Worm (Caenorhabditis elegans) whole organism, L2 larva: Measurements from ENCODE around the gene lys-8.

Experiments
- ZK546.5 ChIP-seq: sonication (generic microtip); optimal IDR thresholded peaks from 2 replicates; lab custom pipeline; 2017; ENCODE audit warnings: missing biosample characterization, missing genetic modification characterization
- ama-1 ChIP-seq: fragments of 150-350 bp; optimal IDR thresholded peaks from 2 replicates; lab custom pipeline; 2018; ENCODE audit warnings: inconsistent platforms
- egl-27 ChIP-seq: sonication (generic microtip); optimal IDR thresholded peaks from 3 replicates; lab custom pipeline; 2017; ENCODE audit warnings: missing biosample characterization, missing genetic modification reagents, missing genetic modification characterization
- elt-1 ChIP-seq: fragments of 150-350 bp; optimal IDR thresholded peaks from 2 replicates; lab custom pipeline; 2014; ENCODE audit warnings: missing biosample characterization, missing genetic modification characterization
- lin-39 ChIP-seq: fragments of 150-350 bp; optimal IDR thresholded peaks from 2 replicates; lab custom pipeline; 2014; ENCODE audit warnings: missing biosample characterization, missing genetic modification reagents, missing genetic modification characterization
- lsy-2 ChIP-seq, 2 experiments: fragments of 150-350 bp in 1 of 2; sonication (generic microtip) in 1 of 2; optimal IDR thresholded peaks; 2 replicates each; lab custom pipeline; 2014 to 2017; ENCODE audit warnings: missing biosample characterization in 2 of 2, missing genetic modification characterization in 2 of 2
- mab-5 ChIP-seq: fragments of 150-350 bp; optimal IDR thresholded peaks from 2 replicates; lab custom pipeline; 2014; ENCODE audit warnings: missing biosample characterization, missing genetic modification characterization
- mbf-1 ChIP-seq: sonication (generic microtip); optimal IDR thresholded peaks from 2 replicates; lab custom pipeline; 2017; ENCODE audit warnings: missing biosample characterization, missing genetic modification characterization
- mdl-1 ChIP-seq, 2 experiments: fragments of 150-350 bp in 1 of 2; sonication (generic microtip) in 1 of 2; optimal IDR thresholded peaks; 2 replicates each; lab custom pipeline; 2017; ENCODE audit warnings: missing biosample characterization in 2 of 2, missing genetic modification characterization in 2 of 2
- nhr-77 ChIP-seq: fragments of 150-350 bp; optimal IDR thresholded peaks from 2 replicates; lab custom pipeline; 2014; ENCODE audit warnings: missing biosample characterization, missing genetic modification characterization
- snpc-4 ChIP-seq: fragments of 150-350 bp; optimal IDR thresholded peaks from 2 replicates; lab custom pipeline; 2014; ENCODE audit warnings: missing biosample characterization, missing genetic modification characterization
- unc-62 ChIP-seq: fragments of 150-350 bp; optimal IDR thresholded peaks from 2 replicates; lab custom pipeline; 2014; ENCODE audit warnings: missing biosample characterization, missing genetic modification reagents, missing genetic modification characterization

ce11 chrII:5553531-5553930 lies 32.4 kb upstream of the lys-8 start:
- TF ChIP-seq nhr-77 (tag; lab: Kevin White, UChicago) (no peak), unc-62 (GFP tag; lab: Kevin White, UChicago) (no peak), mab-5 (tag; lab: Kevin White, UChicago) (no peak), snpc-4 (tag; lab: Kevin White, UChicago) (no peak), ama-1 (lab: Kevin White, UChicago) (no peak), mbf-1 (tag; lab: Kevin White, UChicago) (no peak), lsy-2 (tag; optimal IDR thresholded peaks at IDR 0.05; lab: Kevin White, UChicago) (no peak), ZK546.5 (tag; lab: Kevin White, UChicago) (no peak), elt-1 (tag; lab: Kevin White, UChicago) (no peak), egl-27 (no peak), mdl-1 (tag; optimal IDR thresholded peaks at IDR 0.05; lab: Kevin White, UChicago) (no peak), lin-39 (tag; lab: Kevin White, UChicago) (no peak)
